Fruit fly (Drosophila melanogaster): ENCODE data around the gene santa-maria.

santa-maria gene

DNA sequence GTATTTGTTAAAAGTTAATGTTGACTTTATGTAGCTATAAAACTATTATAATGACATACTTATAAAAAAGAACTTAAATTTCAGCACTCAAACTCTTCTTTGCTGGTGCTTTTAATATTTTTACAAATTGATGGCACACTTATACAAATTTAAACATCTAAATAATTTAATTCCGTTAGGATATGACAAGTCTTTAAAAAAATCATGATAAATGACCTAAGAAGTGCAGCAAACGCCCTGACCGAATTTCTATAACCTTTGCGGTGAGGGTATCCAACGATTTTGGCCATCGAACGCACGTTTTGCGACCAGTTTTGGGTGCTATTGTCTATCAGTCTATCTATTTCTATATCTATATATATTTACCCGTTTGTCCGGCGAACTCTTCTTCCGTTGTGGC is 8.1 kb downstream of the santa-maria start (continued):
- TF ChIP-seq CG12744 (GFP tag; optimal IDR thresholded peaks at IDR 0.05) = no peak
- no peak for TF ChIP-seq CG17912 (GFP tag; optimal IDR thresholded peaks at IDR 0.05)
- TF ChIP-seq her (GFP tag; optimal IDR thresholded peaks at IDR 0.05) = no peak
- peak; percentile 56 for TF ChIP-seq CG3281 (GFP tag; optimal IDR thresholded peaks at IDR 0.05)
- no peak; the same call in 1 of the 2 replicates for TF ChIP-seq sob (GFP tag; IDR thresholded peaks at IDR 0.05)
- no peak for TF ChIP-seq unc-4 (GFP tag; IDR thresholded peaks at IDR 0.05; ENCODE audit: partially characterized antibody)
- no peak for TF ChIP-seq wor (GFP tag; IDR thresholded peaks at IDR 0.05)
- TF ChIP-seq crol (GFP tag; IDR thresholded peaks at IDR 0.05) = no peak
- no peak for TF ChIP-seq MESR4 (GFP tag; optimal IDR thresholded peaks at IDR 0.05)
- TF ChIP-seq hkb (optimal IDR thresholded peaks at IDR 0.05) = no peak
- peak; percentile 40; the same call in 1 of the 2 replicates for TF ChIP-seq hkb (GFP tag; IDR thresholded peaks at IDR 0.05)
- no peak for TF ChIP-seq CG18599 (GFP tag; optimal IDR thresholded peaks at IDR 0.05)
- peak; percentile 68 for TF ChIP-seq CG14014 (GFP tag; IDR thresholded peaks at IDR 0.05)
- no peak for TF ChIP-seq da (GFP tag; optimal IDR thresholded peaks at IDR 0.05)
- TF ChIP-seq CG18476 (GFP tag; optimal IDR thresholded peaks at IDR 0.05) = no peak
- TF ChIP-seq onecut (GFP tag; IDR thresholded peaks at IDR 0.05) = no peak
- no peak for TF ChIP-seq Doc3 (GFP tag; IDR thresholded peaks at IDR 0.05; ENCODE audit: partially characterized antibody)
- TF ChIP-seq CG12155 (GFP tag; optimal IDR thresholded peaks at IDR 0.05) = peak; percentile 23
- TF ChIP-seq Rx (GFP tag; IDR thresholded peaks at IDR 0.05) = no peak
- peak; percentile 49; the same call in 1 of the 2 replicates for TF ChIP-seq CG9215 (GFP tag; IDR thresholded peaks at IDR 0.05)
- TF ChIP-seq CG7372 (GFP tag; IDR thresholded peaks at IDR 0.05) = peak; percentile 61; the same call in 1 of the 2 replicates
- no peak for TF ChIP-seq CG5245 (GFP tag; optimal IDR thresholded peaks at IDR 0.05)
- peak; percentile 27 for TF ChIP-seq odd (GFP tag; optimal IDR thresholded peaks at IDR 0.05)
- TF ChIP-seq exex (tag; optimal IDR thresholded peaks at IDR 0.05) = no peak
- TF ChIP-seq zfh2 (GFP tag; optimal IDR thresholded peaks at IDR 0.05) = peak; percentile 40
- TF ChIP-seq CTCF (GFP tag; optimal IDR thresholded peaks at IDR 0.05) = no peak
- TF ChIP-seq CG34376 (GFP tag; optimal IDR thresholded peaks at IDR 0.05) = no peak
- TF ChIP-seq emc (GFP tag; optimal IDR thresholded peaks at IDR 0.05) = no peak
- peak in 1 of 2 experiments; percentile 1 for TF ChIP-seq dpn (GFP tag; optimal IDR thresholded peaks at IDR 0.05)
- TF ChIP-seq kay (GFP tag; optimal IDR thresholded peaks at IDR 0.05) = no peak
- TF ChIP-seq twi (tag; optimal IDR thresholded peaks at IDR 0.05) = no peak
- TF ChIP-seq E2f1 (GFP tag; IDR thresholded peaks at IDR 0.05) = peak; percentile 36; the same call in 1 of the 2 replicates
- TF ChIP-seq maf-S (GFP tag; optimal IDR thresholded peaks at IDR 0.05) = no peak
- TF ChIP-seq cato (GFP tag; optimal IDR thresholded peaks at IDR 0.05; ENCODE audit: borderline replicate concordance) = no peak
- TF ChIP-seq pan (optimal IDR thresholded peaks at IDR 0.05) = no peak
- TF ChIP-seq pan (GFP tag; optimal IDR thresholded peaks at IDR 0.05 in 1 of 2, IDR thresholded peaks at IDR 0.05 in 1 of 2) = peak in 1 of 2 experiments; percentile 58
- TF ChIP-seq HLHmδ (GFP tag; optimal IDR thresholded peaks at IDR 0.05) = no peak
- peak; percentile 15 for TF ChIP-seq tin (GFP tag; optimal IDR thresholded peaks at IDR 0.05)
- no peak for TF ChIP-seq CG4282 (GFP tag; optimal IDR thresholded peaks at IDR 0.05)
- TF ChIP-seq pita (GFP tag; optimal IDR thresholded peaks at IDR 0.05) = no peak
- no peak for TF ChIP-seq H15 (GFP tag; IDR thresholded peaks at IDR 0.05)
- no peak for TF ChIP-seq CG31388 (GFP tag; optimal IDR thresholded peaks at IDR 0.05)
- peak; percentile 24 for TF ChIP-seq CG13424 (tag; optimal IDR thresholded peaks at IDR 0.05)
- TF ChIP-seq CG7928 (GFP tag; optimal IDR thresholded peaks at IDR 0.05) = no peak
- TF ChIP-seq Tbp (GFP tag; optimal IDR thresholded peaks at IDR 0.05) = no peak
- no peak for TF ChIP-seq eyg (GFP tag; optimal IDR thresholded peaks at IDR 0.05)
- TF ChIP-seq mam (GFP tag; optimal IDR thresholded peaks at IDR 0.05) = peak; percentile 28
- peak; percentile 66 for TF ChIP-seq cwo (GFP tag; optimal IDR thresholded peaks at IDR 0.05)
- TF ChIP-seq NFAT (GFP tag; IDR thresholded peaks at IDR 0.05) = peak; percentile 45
- TF ChIP-seq grn (GFP tag; optimal IDR thresholded peaks at IDR 0.05) = no peak
- TF ChIP-seq Sox102F (GFP tag; optimal IDR thresholded peaks at IDR 0.05) = peak; percentile 15
- no peak for TF ChIP-seq knrl (GFP tag; IDR thresholded peaks at IDR 0.05; ENCODE audit: partially characterized antibody)
- no peak for TF ChIP-seq CG17612 (GFP tag; IDR thresholded peaks at IDR 0.05)
